Fruit fly (Drosophila melanogaster) whole organism, embryonic: Measurements from ENCODE around the gene CG15629.

ENCODE experiments used
- Awh ChIP-seq: fragments of 200-800 bp; sonication (Bioruptor generic); IDR thresholded peaks from 2 replicates; pipeline ENCODE4, ENCODE4 v1.3.6; 2022; ENCODE audit warnings: missing biosample characterization, missing genetic modification characterization
- Bdp1 ChIP-seq: fragments of 200-800 bp; sonication (Bioruptor generic); optimal IDR thresholded peaks from 3 replicates; lab custom pipeline; 2016; ENCODE audit warnings: missing biosample characterization, missing genetic modification characterization
- Blimp-1 ChIP-seq: fragments of 200-800 bp; sonication (Bioruptor generic); optimal IDR thresholded peaks from 3 replicates; lab custom pipeline; 2018; ENCODE audit warnings: missing biosample characterization, missing genetic modification characterization, mild to moderate bottlenecking, moderate library complexity, missing genetic modification reagents
- CG10366 ChIP-seq: fragments of 200-800 bp; sonication (Bioruptor generic); IDR thresholded peaks from 2 replicates; pipeline ENCODE4 v1.3.6; 2022; ENCODE audit warnings: missing biosample characterization, missing genetic modification characterization
- CG10979 ChIP-seq: fragments of 200-800 bp; sonication (Bioruptor generic); optimal IDR thresholded peaks from 2 replicates; lab custom pipeline; 2018; ENCODE audit warnings: missing biosample characterization, mild to moderate bottlenecking, missing genetic modification characterization, moderate library complexity
- CG11085 ChIP-seq: fragments of 200-800 bp; sonication (Bioruptor generic); IDR thresholded peaks from 2 replicates; pipeline ENCODE4 v1.3.6; 2022; ENCODE audit warnings: missing biosample characterization, missing genetic modification characterization
- CG11398 ChIP-seq: fragments of 200-800 bp; sonication (Bioruptor generic); optimal IDR thresholded peaks from 2 replicates; lab custom pipeline; 2016; ENCODE audit warnings: missing biosample characterization, missing genetic modification characterization
- CG12071 ChIP-seq: fragments of 200-800 bp; sonication (Bioruptor generic); optimal IDR thresholded peaks from 3 replicates; lab custom pipeline; 2018; ENCODE audit warnings: missing biosample characterization, mild to moderate bottlenecking, missing genetic modification characterization
- CG12659 ChIP-seq: fragments of 200-800 bp; sonication (Bioruptor generic); optimal IDR thresholded peaks from 3 replicates; lab custom pipeline; 2017; ENCODE audit warnings: mild to moderate bottlenecking, missing biosample characterization, missing genetic modification reagents, missing genetic modification characterization
- CG14441 ChIP-seq: fragments of 200-800 bp; sonication (Bioruptor generic); IDR thresholded peaks from 2 replicates; pipeline ENCODE4 v1.3.6; 2022; ENCODE audit warnings: missing biosample characterization, missing genetic modification characterization
- CG14710 ChIP-seq: fragments of 200-800 bp; sonication (Bioruptor generic); optimal IDR thresholded peaks from 3 replicates; lab custom pipeline; 2019; ENCODE audit warnings: missing biosample characterization, mild to moderate bottlenecking, missing genetic modification characterization, moderate library complexity
- CG16779 ChIP-seq: fragments of 200-800 bp; sonication (Bioruptor generic); IDR thresholded peaks from 2 replicates; pipeline ENCODE4 v1.3.6; 2022; ENCODE audit warnings: missing biosample characterization, missing genetic modification characterization
- CG17361 ChIP-seq: fragments of 200-800 bp; sonication (Bioruptor generic); IDR thresholded peaks from 3 replicates; pipeline ENCODE4 v1.3.6; 2022; ENCODE audit warnings: missing biosample characterization, missing genetic modification characterization
- CG17385 ChIP-seq: fragments of 200-800 bp; sonication (Bioruptor generic); optimal IDR thresholded peaks from 3 replicates; lab custom pipeline; 2018; ENCODE audit warnings: missing biosample characterization, mild to moderate bottlenecking, missing genetic modification characterization
- CG18476 ChIP-seq: fragments of 200-800 bp; sonication (Bioruptor generic); optimal IDR thresholded peaks from 2 replicates; lab custom pipeline; 2016; ENCODE audit warnings: missing biosample characterization, mild to moderate bottlenecking, missing genetic modification characterization
- CG2678 ChIP-seq: fragments of 200-800 bp; sonication (Bioruptor generic); optimal IDR thresholded peaks from 3 replicates; lab custom pipeline; 2019; ENCODE audit warnings: missing biosample characterization, mild to moderate bottlenecking, missing genetic modification characterization, moderate library complexity
- CG2712 ChIP-seq: fragments of 200-800 bp; optimal IDR thresholded peaks from 3 replicates; lab custom pipeline; 2019; ENCODE audit warnings: missing biosample characterization, mild to moderate bottlenecking, missing genetic modification characterization, moderate library complexity
- CG2889 ChIP-seq: fragments of 200-800 bp; sonication (Bioruptor generic); IDR thresholded peaks from 3 replicates; pipeline ENCODE4 v1.3.6; 2022; ENCODE audit warnings: missing biosample characterization, missing genetic modification characterization
- CG30431 ChIP-seq: fragments of 200-800 bp; sonication (Bioruptor generic); optimal IDR thresholded peaks from 2 replicates; lab custom pipeline; 2017; ENCODE audit warnings: missing biosample characterization, missing genetic modification characterization
- CG31441 ChIP-seq: fragments of 200-800 bp; sonication (Bioruptor generic); IDR thresholded peaks from 2 replicates; pipeline ENCODE4 v1.3.6; 2022; ENCODE audit warnings: missing biosample characterization, missing genetic modification characterization
- CG33213 ChIP-seq: fragments of 200-800 bp; sonication (Bioruptor generic); optimal IDR thresholded peaks from 3 replicates; lab custom pipeline; 2016; ENCODE audit warnings: missing biosample characterization, missing genetic modification characterization
- CG3726 ChIP-seq: fragments of 200-800 bp; sonication (Bioruptor generic); IDR thresholded peaks from 3 replicates; pipeline ENCODE4, ENCODE4 v1.3.6; 2022; ENCODE audit warnings: missing biosample characterization, missing genetic modification characterization
- CG42726 ChIP-seq: fragments of 200-800 bp; sonication (Bioruptor generic); IDR thresholded peaks from 2 replicates; pipeline ENCODE4 v1.3.6; 2022; ENCODE audit warnings: missing biosample characterization, missing genetic modification characterization; ENCODE audit not compliant: partially characterized antibody
- CG6254 ChIP-seq: fragments of 200-800 bp; sonication (Bioruptor generic); optimal IDR thresholded peaks from 3 replicates; lab custom pipeline; 2017; ENCODE audit warnings: mild to moderate bottlenecking, missing biosample characterization, missing genetic modification reagents, missing genetic modification characterization
- CG6689 ChIP-seq: fragments of 200-800 bp; sonication (Bioruptor generic); IDR thresholded peaks from 2 replicates; pipeline ENCODE4 v1.3.6; 2022; ENCODE audit warnings: missing biosample characterization, missing genetic modification characterization
- CG8765 ChIP-seq: fragments of 200-800 bp; sonication (Bioruptor generic); IDR thresholded peaks from 2 replicates; pipeline ENCODE4 v1.3.6; 2022; ENCODE audit warnings: missing biosample characterization, missing genetic modification characterization
- Drgx ChIP-seq: fragments of 200-800 bp; sonication (Bioruptor generic); IDR thresholded peaks from 2 replicates; pipeline ENCODE4 v1.3.6; 2022; ENCODE audit warnings: missing biosample characterization, missing genetic modification characterization
- Ets65A ChIP-seq: fragments of 200-800 bp; sonication (Bioruptor generic); peaks from one replicate; lab custom pipeline; 2016; ENCODE audit warnings: missing biosample characterization, missing genetic modification characterization
- GATAe ChIP-seq: fragments of 200-800 bp; sonication (Bioruptor generic); conservative IDR thresholded peaks from 2 replicates; pipeline ENCODE4 v1.3.6; 2022; ENCODE audit warnings: missing biosample characterization, missing genetic modification characterization
- Hand ChIP-seq: fragments of 200-800 bp; sonication (Bioruptor generic); optimal IDR thresholded peaks from 2 replicates; lab custom pipeline; 2017; ENCODE audit warnings: mild to moderate bottlenecking, missing biosample characterization, missing genetic modification reagents, missing genetic modification characterization
- Hr78 ChIP-seq, 2 experiments: fragments of 200-800 bp in 1 of 2; fragments of >200 bp in 1 of 2; sonication (Bioruptor generic) in 1 of 2; optimal IDR thresholded peaks; 2 replicates each; lab custom pipeline; 2017 to 2019; ENCODE audit warnings: missing biosample characterization in 2 of 2, missing genetic modification characterization in 2 of 2, mild to moderate bottlenecking in 1 of 2, moderate library complexity in 1 of 2
- Hsf ChIP-seq: fragments of 200-800 bp; sonication (Bioruptor generic); optimal IDR thresholded peaks from 3 replicates; lab custom pipeline; 2016; ENCODE audit warnings: missing biosample characterization, missing genetic modification characterization
- Six4 ChIP-seq: fragments of 200-800 bp; sonication (Bioruptor generic); optimal IDR thresholded peaks from 2 replicates; lab custom pipeline; 2016; ENCODE audit warnings: missing biosample characterization, missing genetic modification characterization
- Spps ChIP-seq: fragments of 200-800 bp; sonication (Bioruptor generic); optimal IDR thresholded peaks from 2 replicates; lab custom pipeline; 2018; ENCODE audit warnings: missing biosample characterization, mild to moderate bottlenecking, missing genetic modification characterization
- Xrp1 ChIP-seq: fragments of 200-800 bp; sonication (Bioruptor generic); IDR thresholded peaks from 2 replicates; pipeline ENCODE4 v1.3.6; 2022; ENCODE audit warnings: missing biosample characterization, missing genetic modification characterization
- ara ChIP-seq: fragments of 200-800 bp; sonication (Bioruptor generic); IDR thresholded peaks from 2 replicates; pipeline ENCODE4 v1.3.6; 2022; ENCODE audit warnings: missing biosample characterization, missing genetic modification characterization
- cato ChIP-seq: fragments of 200-800 bp; sonication (Bioruptor generic); optimal IDR thresholded peaks from 2 replicates; lab custom pipeline; 2016; ENCODE audit warnings: missing biosample characterization, missing genetic modification characterization, borderline replicate concordance
- esg ChIP-seq: fragments of 200-800 bp; sonication (Bioruptor generic); conservative IDR thresholded peaks from 2 replicates; pipeline ENCODE4 v1.3.6; 2022; ENCODE audit warnings: missing biosample characterization, missing genetic modification characterization
- fd96Cb ChIP-seq: fragments of 200-800 bp; sonication (Bioruptor generic); optimal IDR thresholded peaks from 2 replicates; lab custom pipeline; 2018; ENCODE audit warnings: missing biosample characterization, mild to moderate bottlenecking, missing genetic modification characterization, moderate library complexity
- grau ChIP-seq: fragments of 200-800 bp; optimal IDR thresholded peaks from 3 replicates; lab custom pipeline; 2019; ENCODE audit warnings: missing biosample characterization, mild to moderate bottlenecking, missing genetic modification characterization, moderate library complexity
- jumu ChIP-seq: fragments of 200-800 bp; sonication (Bioruptor generic); optimal IDR thresholded peaks from 3 replicates; lab custom pipeline; 2016; ENCODE audit warnings: missing biosample characterization, missing genetic modification characterization
- lola ChIP-seq, 3 experiments: fragments of >200 bp in 2 of 3; fragments of 200-800 bp in 1 of 3; sonication (Bioruptor generic) in 1 of 3; optimal IDR thresholded peaks; 2 replicates each; lab custom pipeline; 2017 to 2019; ENCODE audit warnings: missing biosample characterization in 3 of 3, missing genetic modification characterization in 3 of 3, mild to moderate bottlenecking in 1 of 3, moderate library complexity in 1 of 3
- nom ChIP-seq: fragments of 200-800 bp; sonication (Bioruptor generic); optimal IDR thresholded peaks from 2 replicates; lab custom pipeline; 2017; ENCODE audit warnings: missing biosample characterization, missing genetic modification characterization, mild to moderate bottlenecking, moderate library complexity, missing genetic modification reagents
- p53 ChIP-seq: fragments of 200-800 bp; sonication (Bioruptor generic); optimal IDR thresholded peaks from 2 replicates; lab custom pipeline; 2016; ENCODE audit warnings: missing biosample characterization, missing genetic modification characterization
- pho ChIP-seq: fragments of 200-800 bp; sonication (Bioruptor generic); optimal IDR thresholded peaks from 2 replicates; lab custom pipeline; 2016; ENCODE audit warnings: missing biosample characterization, missing genetic modification characterization
- phol ChIP-seq: fragments of 200-800 bp; sonication (Bioruptor generic); optimal IDR thresholded peaks from 3 replicates; lab custom pipeline; 2018; ENCODE audit warnings: missing biosample characterization, mild to moderate bottlenecking, missing genetic modification characterization, moderate library complexity
- prd ChIP-seq, 3 experiments: fragments of >200 bp in 2 of 3; fragments of 200-800 bp in 1 of 3; sonication (Bioruptor generic) in 1 of 3; optimal IDR thresholded peaks in 2 of 3; IDR thresholded peaks in 1 of 3; 2 replicates in 2 of 3; 3 replicates in 1 of 3; pipeline versions ENCODE4 v1.3.6 to Lab custom; 2017 to 2022; ENCODE audit warnings: missing biosample characterization in 1 of 3, missing genetic modification characterization in 1 of 3
- sens ChIP-seq: fragments of 200-800 bp; sonication (Bioruptor generic); peaks from one replicate; lab custom pipeline; 2016; ENCODE audit warnings: missing biosample characterization, missing genetic modification characterization
- slp2 ChIP-seq: fragments of 200-800 bp; sonication (Bioruptor generic); optimal IDR thresholded peaks from 2 replicates; lab custom pipeline; 2016; ENCODE audit warnings: missing biosample characterization, missing genetic modification characterization
- trem ChIP-seq: fragments of 200-800 bp; optimal IDR thresholded peaks from 3 replicates; lab custom pipeline; 2019; ENCODE audit warnings: missing biosample characterization, mild to moderate bottlenecking, missing genetic modification characterization, moderate library complexity
- zfh2 ChIP-seq: fragments of 200-800 bp; sonication (Bioruptor generic); optimal IDR thresholded peaks from 2 replicates; lab custom pipeline; 2016; ENCODE audit warnings: missing biosample characterization, missing genetic modification characterization

CG15629 gene

DNA sequence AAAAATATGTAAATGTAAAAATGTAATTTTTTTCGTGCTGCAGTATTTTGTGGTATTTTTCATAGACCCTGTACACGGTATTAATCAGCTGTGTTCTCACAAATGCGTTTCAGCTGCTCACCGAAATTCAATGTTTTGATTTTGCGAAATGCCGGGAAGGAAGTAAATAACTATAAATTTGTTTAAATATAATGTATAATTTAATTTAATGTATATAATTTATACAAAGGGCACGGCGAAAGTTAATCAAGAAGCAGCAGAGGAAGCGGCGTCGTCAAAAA is 18.3 kb upstream of the CG15629 start, which contains the start of gene CG3294 (continued):
- TF ChIP-seq Hsf (GFP tag; lab: Kevin White, UChicago), result no peak
- TF ChIP-seq CG12659 (GFP tag; lab: Kevin White, UChicago), result no peak
- TF ChIP-seq CG17385 (GFP tag; lab: Kevin White, UChicago), result no peak
- TF ChIP-seq CG10366 (GFP tag; lab: Robert Waterston, UW), result peak; percentile 73
- TF ChIP-seq pho (GFP tag; lab: Kevin White, UChicago), result no peak
- TF ChIP-seq grau, result no peak
- no peak for TF ChIP-seq CG18476
- no peak for TF ChIP-seq CG14441
- no peak for TF ChIP-seq CG2889 (GFP tag; lab: Robert Waterston, UW)
- no peak for TF ChIP-seq CG12071 (GFP tag; lab: Kevin White, UChicago)
- TF ChIP-seq Hand, result no peak
- TF ChIP-seq p53, result no peak
- TF ChIP-seq CG30431 (GFP tag; lab: Kevin White, UChicago), result no peak
- no peak for TF ChIP-seq CG42726 (GFP tag; lab: Robert Waterston, UW)
- TF ChIP-seq CG11398 (GFP tag; lab: Kevin White, UChicago), result no peak
- no peak for TF ChIP-seq jumu
- no peak for TF ChIP-seq CG16779 (GFP tag; lab: Robert Waterston, UW)
- TF ChIP-seq CG33213 (GFP tag; lab: Kevin White, UChicago), result no peak
- TF ChIP-seq phol (tag; lab: Kevin White, UChicago), result peak; percentile 14
- no peak for TF ChIP-seq zfh2 (GFP tag; lab: Kevin White, UChicago)

- TF ChIP-seq CG14710, result peak; percentile 27
- TF ChIP-seq CG10979 (tag; lab: Kevin White, UChicago), result peak; percentile 10
- TF ChIP-seq esg (GFP tag; lab: Robert Waterston, UW), result no peak
- TF ChIP-seq CG17361, result 0 out of 3 replicates have a peak, but pooled peaks have one; percentile 16
- TF ChIP-seq Spps (tag; lab: Kevin White, UChicago), result peak; percentile 17
- TF ChIP-seq CG6254, result peak; percentile 28
- TF ChIP-seq CG2712 (tag; lab: Kevin White, UChicago), result peak; percentile 51
- no peak for TF ChIP-seq cato (GFP tag; lab: Kevin White, UChicago)
- TF ChIP-seq prd (optimal IDR thresholded peaks at IDR 0.05; lab: Kevin White, UChicago), result no peak
- TF ChIP-seq prd (GFP tag; IDR thresholded peaks at IDR 0.05; lab: Robert Waterston, UW), result peak; percentile 28; the same call in 2 of the 3 replicates
- TF ChIP-seq lola (GFP tag; optimal IDR thresholded peaks at IDR 0.05; lab: Kevin White, UChicago), result peak in 1 of 3 experiments; percentile 26
- TF ChIP-seq CG3726 (GFP tag; lab: Robert Waterston, UW), result no peak
- TF ChIP-seq Bdp1 (GFP tag; lab: Kevin White, UChicago), result no peak
- no peak for TF ChIP-seq slp2
- TF ChIP-seq Awh (GFP tag; lab: Robert Waterston, UW), result 0 out of 2 replicates have a peak, but pooled peaks have one; percentile 17
- TF ChIP-seq CG11085 (GFP tag; lab: Robert Waterston, UW), result no peak
- no peak for TF ChIP-seq fd96Cb (tag; lab: Kevin White, UChicago)
- TF ChIP-seq Blimp-1 (GFP tag; lab: Kevin White, UChicago), result peak; percentile 84
- 0 out of 2 replicates have a peak, but pooled peaks have one; percentile 21 for TF ChIP-seq CG31441 (GFP tag; lab: Robert Waterston, UW)
- TF ChIP-seq Hr78 (GFP tag; optimal IDR thresholded peaks at IDR 0.05; lab: Kevin White, UChicago), result peak in 1 of 2 experiments; percentile 29
- TF ChIP-seq nom (GFP tag; lab: Kevin White, UChicago), result peak; percentile 8
- TF ChIP-seq sens (GFP tag; lab: Kevin White, UChicago), result peak; percentile 59
- TF ChIP-seq CG8765 (GFP tag; lab: Robert Waterston, UW), result no peak
- TF ChIP-seq CG6689, result 0 out of 2 replicates have a peak, but pooled peaks have one; percentile 34
- TF ChIP-seq CG2678 (tag; lab: Kevin White, UChicago), result peak; percentile 30
- peak; percentile 73 for TF ChIP-seq Drgx (GFP tag; lab: Robert Waterston, UW)
- no peak for TF ChIP-seq Six4 (GFP tag; lab: Kevin White, UChicago)
- peak; percentile 1 for TF ChIP-seq trem (tag; lab: Kevin White, UChicago)
- TF ChIP-seq Ets65A, result peak; percentile 27
- peak; percentile 53 for TF ChIP-seq Xrp1
- TF ChIP-seq GATAe (GFP tag; lab: Robert Waterston, UW), result no peak
- TF ChIP-seq ara (GFP tag; lab: Robert Waterston, UW), result peak; percentile 67
Measured at dm6 chr2L:4797643-4798042, 15.2 kb upstream of the CG15629 start.
